Fruit fly (Drosophila melanogaster): ENCODE measurements around the gene smo.

DNA sequence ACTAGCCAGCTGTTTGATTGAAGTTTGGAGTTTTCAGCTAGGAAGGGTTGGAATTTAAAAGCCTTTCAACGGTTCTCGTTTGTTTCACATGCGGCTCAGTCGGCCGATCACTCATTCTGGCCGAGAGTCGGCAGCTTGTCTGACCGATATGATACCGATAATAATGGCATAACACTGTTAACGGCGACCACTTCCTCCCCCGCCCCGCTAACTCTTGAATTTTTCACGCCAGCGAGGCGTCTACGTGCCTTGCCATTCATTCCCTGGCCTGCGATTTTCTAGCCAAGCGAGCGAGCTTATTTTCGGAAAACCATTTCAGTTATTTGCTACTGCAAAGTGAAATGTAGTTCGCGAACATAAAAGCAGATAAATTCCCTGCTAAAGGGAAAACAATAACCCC, 22.6 kb downstream of the smo start:
- TF ChIP-seq rn (GFP tag; IDR thresholded peaks at IDR 0.05), result no peak
- no peak for TF ChIP-seq Snoo (tag; optimal IDR thresholded peaks at IDR 0.05)
- TF ChIP-seq CG34367 (tag; optimal IDR thresholded peaks at IDR 0.05), result no peak
- no peak for TF ChIP-seq CG32121 (GFP tag; IDR thresholded peaks at IDR 0.05)
- no peak for TF ChIP-seq CG9948 (tag; optimal IDR thresholded peaks at IDR 0.05)
- TF ChIP-seq CG17806 (tag; optimal IDR thresholded peaks at IDR 0.05), result no peak
